Worm (Caenorhabditis elegans) whole organism, L4/young adult: ENCODE data around the gene F11D11.12.

ENCODE experiments used
- W03F9.2 ChIP-seq: fragments of 150-350 bp; optimal IDR thresholded peaks from 2 replicates; lab custom pipeline; 2014; ENCODE audit warnings: missing biosample characterization, missing genetic modification characterization
- dao-5 ChIP-seq: sonication (generic microtip); optimal IDR thresholded peaks from 2 replicates; lab custom pipeline; 2016; ENCODE audit warnings: missing genotype, missing genetic modification characterization, moderate library complexity, missing compliant biosample characterization
- him-1 ChIP-seq: sonication (generic microtip); optimal IDR thresholded peaks from 2 replicates; lab custom pipeline; 2016; ENCODE audit warnings: missing genotype, missing genetic modification reagents, missing genetic modification characterization, missing compliant biosample characterization

DNA sequence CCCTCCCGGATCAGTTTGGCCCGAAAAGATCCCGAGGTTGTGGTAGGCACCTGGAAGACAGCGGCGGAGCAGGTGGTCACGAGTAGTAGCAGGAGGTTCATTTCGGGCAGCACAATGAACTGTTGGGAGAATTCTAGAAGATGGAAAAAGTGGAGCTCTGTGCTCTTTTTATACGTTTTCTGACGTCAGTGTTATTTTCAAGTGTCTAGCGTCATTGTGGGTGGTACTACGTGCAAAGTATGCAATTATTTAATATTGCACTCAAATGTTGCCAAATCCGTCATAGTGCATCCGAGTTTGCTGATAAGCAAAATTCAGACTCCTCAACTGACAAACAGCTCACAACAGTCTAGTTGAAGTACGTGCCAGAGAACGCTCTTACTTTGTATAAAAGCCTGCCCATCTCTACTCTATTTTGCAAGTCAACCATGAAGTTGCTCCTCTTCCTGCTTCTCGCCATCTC is 18.9 kb downstream of the F11D11.12 start, which contains the start of the genes asp-18 and scl-19:
- TF ChIP-seq W03F9.2 (tag; lab: Kevin White, UChicago) (no peak), him-1 (tag; lab: Kevin White, UChicago) (no peak), dao-5 (tag; lab: Kevin White, UChicago) (no peak)
